Fruit fly (Drosophila melanogaster): ENCODE data around the gene CG43725.

CG43725 gene

dm6 chr2L:11057333-11058110 is 17.8 kb upstream of the CG43725 start (continued):
- TF ChIP-seq CG12219 (GFP tag; optimal IDR thresholded peaks at IDR 0.05), result peak; percentile 74
- TF ChIP-seq C15 (GFP tag; IDR thresholded peaks at IDR 0.05), result no peak
- TF ChIP-seq CG13287 (GFP tag; IDR thresholded peaks at IDR 0.05; ENCODE audit: partially characterized antibody), result peak; percentile 26; the same call in 1 of the 2 replicates
- no peak for TF ChIP-seq psq (GFP tag; optimal IDR thresholded peaks at IDR 0.05)
- TF ChIP-seq dimm (GFP tag; IDR thresholded peaks at IDR 0.05), result 0 out of 2 replicates have a peak, but pooled peaks have one; percentile 8
- peak; percentile 53 for TF ChIP-seq CG34376 (GFP tag; optimal IDR thresholded peaks at IDR 0.05)
- peak; percentile 58 for TF ChIP-seq CG7786 (GFP tag; optimal IDR thresholded peaks at IDR 0.05)
- peak; percentile 81 for TF ChIP-seq Hsf (GFP tag; optimal IDR thresholded peaks at IDR 0.05)
- peak; percentile 83 for TF ChIP-seq gcm2 (GFP tag; optimal IDR thresholded peaks at IDR 0.05)
- TF ChIP-seq tup (GFP tag; optimal IDR thresholded peaks at IDR 0.05), result peak; percentile 55
- peak; percentile 69 for TF ChIP-seq sisA (GFP tag; IDR thresholded peaks at IDR 0.05)
- TF ChIP-seq bowl (GFP tag; IDR thresholded peaks at IDR 0.05), result peak; percentile 63; the same call in 1 of the 2 replicates
- no peak for TF ChIP-seq sc (optimal IDR thresholded peaks at IDR 0.05)
- peak; percentile 50 for TF ChIP-seq sc (GFP tag; optimal IDR thresholded peaks at IDR 0.05)
- TF ChIP-seq CG17385 (GFP tag; optimal IDR thresholded peaks at IDR 0.05), result peak; percentile 72
- TF ChIP-seq CG8765 (GFP tag; IDR thresholded peaks at IDR 0.05), result no peak
- TF ChIP-seq ac (GFP tag; optimal IDR thresholded peaks at IDR 0.05), result no peak
- peak in 1 of 2 experiments; percentile 76 for TF ChIP-seq Eip74EF (GFP tag; optimal IDR thresholded peaks at IDR 0.05)
- peak; percentile 31 for TF ChIP-seq Aef1 (GFP tag; IDR thresholded peaks at IDR 0.05)
- TF ChIP-seq CG9932 (GFP tag; IDR thresholded peaks at IDR 0.05), result peak; percentile 74
- TF ChIP-seq knrl (GFP tag; IDR thresholded peaks at IDR 0.05; ENCODE audit: partially characterized antibody), result no peak
- TF ChIP-seq slp2 (GFP tag; optimal IDR thresholded peaks at IDR 0.05), result peak; percentile 77
- TF ChIP-seq Med (GFP tag), result peak; percentile 87
- TF ChIP-seq CHES-1-like (GFP tag; optimal IDR thresholded peaks at IDR 0.05), result peak; percentile 50
- peak; percentile 59 for TF ChIP-seq Lhr (GFP tag; optimal IDR thresholded peaks at IDR 0.05)
- peak; percentile 18 for TF ChIP-seq maf-S (GFP tag; optimal IDR thresholded peaks at IDR 0.05)
- TF ChIP-seq YL-1 (GFP tag; optimal IDR thresholded peaks at IDR 0.05), result peak; percentile 19
- TF ChIP-seq zfh2 (GFP tag; optimal IDR thresholded peaks at IDR 0.05), result peak; percentile 61
- TF ChIP-seq stwl (tag; optimal IDR thresholded peaks at IDR 0.05), result no peak
- TF ChIP-seq ase (GFP tag; IDR thresholded peaks at IDR 0.05), result peak; percentile 53; the same call in 1 of the 3 replicates
- no peak for TF ChIP-seq aop (GFP tag; IDR thresholded peaks at IDR 0.05)
- TF ChIP-seq CG4328 (GFP tag; optimal IDR thresholded peaks at IDR 0.05), result peak; percentile 58
- TF ChIP-seq bbx (GFP tag; IDR thresholded peaks at IDR 0.05; ENCODE audit: partially characterized antibody), result no peak
- TF ChIP-seq grau (tag; optimal IDR thresholded peaks at IDR 0.05), result peak; percentile 99
- peak; percentile 35 for TF ChIP-seq CG4730 (GFP tag; IDR thresholded peaks at IDR 0.05)
- peak; percentile 7 for TF ChIP-seq gro (GFP tag; optimal IDR thresholded peaks at IDR 0.05)
- TF ChIP-seq Nf-YC (tag; optimal IDR thresholded peaks at IDR 0.05), result peak; percentile 75
- no peak; the same call in 1 of the 2 replicates for TF ChIP-seq CG9215 (GFP tag; IDR thresholded peaks at IDR 0.05)
- peak; percentile 74 for TF ChIP-seq CG10462 (GFP tag; optimal IDR thresholded peaks at IDR 0.05)
- TF ChIP-seq esg (GFP tag; conservative IDR thresholded peaks at IDR 0.05), result peak; percentile 77
- peak; percentile 72 for TF ChIP-seq Sox102F (GFP tag; optimal IDR thresholded peaks at IDR 0.05)
- no peak for TF ChIP-seq CG8359 (GFP tag; optimal IDR thresholded peaks at IDR 0.05; ENCODE audit: borderline replicate concordance)
- TF ChIP-seq hb (GFP tag; IDR thresholded peaks at IDR 0.05; ENCODE audit: partially characterized antibody), result no peak
- TF ChIP-seq Ravus (GFP tag; IDR thresholded peaks at IDR 0.05), result no peak
- peak; percentile 52 for TF ChIP-seq sqz (GFP tag; optimal IDR thresholded peaks at IDR 0.05)
- peak; percentile 70 for TF ChIP-seq oc (tag; optimal IDR thresholded peaks at IDR 0.05)
- TF ChIP-seq CG18599 (GFP tag; optimal IDR thresholded peaks at IDR 0.05), result peak; percentile 56
- peak; percentile 54 for TF ChIP-seq bab2 (GFP tag; optimal IDR thresholded peaks at IDR 0.05)
- peak; percentile 45 for TF ChIP-seq CG8281 (tag; optimal IDR thresholded peaks at IDR 0.05)
